Worm (Caenorhabditis elegans) whole organism, midembryonic: Measurements from ENCODE around the gene R07B1.6.

Experiments used
- flt-1 ChIP-seq: fragments of 200-800 bp; sonication (Bioruptor generic); IDR thresholded peaks from 2 replicates; pipeline ENCODE4 v1.3.6; 2022; ENCODE audit warnings: missing genetic modification characterization, missing compliant biosample characterization
- klf-2 ChIP-seq: fragments of 200-800 bp; sonication (Bioruptor generic); conservative IDR thresholded peaks from 2 replicates; pipeline ENCODE4 v1.3.6; 2022; ENCODE audit warnings: missing genetic modification reagents, missing genetic modification characterization, missing compliant biosample characterization
- ztf-23 ChIP-seq: fragments of 200-800 bp; sonication (Bioruptor generic); IDR thresholded peaks from 2 replicates; pipeline ENCODE4 v1.3.6; 2022; ENCODE audit warnings: missing genetic modification reagents, missing genetic modification characterization, missing compliant biosample characterization

DNA sequence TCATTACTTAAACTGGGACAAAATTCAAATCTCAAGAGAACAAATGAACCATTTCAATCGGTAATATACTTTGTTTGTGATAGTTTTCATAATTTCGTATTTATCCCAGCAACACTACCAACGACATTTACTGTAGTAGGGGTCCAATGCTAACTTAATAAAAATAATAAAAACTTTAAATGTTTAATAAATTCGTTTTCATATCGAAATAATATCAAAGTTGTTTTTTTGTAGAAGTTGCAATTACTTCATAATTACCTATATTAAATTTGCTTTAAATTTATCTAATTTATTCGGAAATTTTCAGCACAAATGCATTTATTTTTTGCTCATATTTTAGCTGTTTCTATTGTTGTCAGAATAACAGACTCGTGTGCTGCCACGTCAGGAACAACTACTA is at the start of gene R07B1.6:
- no peak for TF ChIP-seq flt-1 (GFP tag; lab: Robert Waterston, UW)
- TF ChIP-seq ztf-23: no peak
- TF ChIP-seq klf-2 (GFP tag; lab: Robert Waterston, UW): no peak
